Worm (Caenorhabditis elegans) whole organism, late embryonic: ENCODE measurements around the gene C33F10.4.

Source experiments
- C08G9.2 ChIP-seq: sonication (generic microtip); optimal IDR thresholded peaks from 2 replicates; lab custom pipeline; 2016; ENCODE audit warnings: mild to moderate bottlenecking, missing genetic modification characterization, moderate library complexity, missing compliant biosample characterization
- F13H6.1 ChIP-seq: sonication (generic microtip); optimal IDR thresholded peaks from 2 replicates; lab custom pipeline; 2016; ENCODE audit warnings: missing genetic modification characterization, missing compliant biosample characterization
- ama-1 ChIP-seq: fragments of 150-350 bp; optimal IDR thresholded peaks from 2 replicates; lab custom pipeline; 2014
- ceh-18 ChIP-seq: sonication (generic microtip); optimal IDR thresholded peaks from 2 replicates; lab custom pipeline; 2016; ENCODE audit warnings: missing genetic modification characterization, missing compliant biosample characterization
- ceh-2 ChIP-seq: sonication (generic microtip); optimal IDR thresholded peaks from 2 replicates; lab custom pipeline; 2016; ENCODE audit warnings: missing genotype, missing genetic modification characterization, missing compliant biosample characterization
- ceh-30 ChIP-seq: fragments of 150-350 bp; optimal IDR thresholded peaks from 2 replicates; lab custom pipeline; 2014; ENCODE audit warnings: missing biosample characterization, missing genetic modification characterization
- ceh-45 ChIP-seq: fragments of 200-800 bp; sonication (Bioruptor generic); IDR thresholded peaks from 2 replicates; pipeline ENCODE4 v1.3.6; 2022; ENCODE audit warnings: missing genetic modification reagents, missing genetic modification characterization, missing compliant biosample characterization
- ceh-48 ChIP-seq: sonication (generic microtip); optimal IDR thresholded peaks from 2 replicates; lab custom pipeline; 2016; ENCODE audit warnings: missing genetic modification characterization, inconsistent platforms, missing compliant biosample characterization
- ceh-9 ChIP-seq: sonication (generic microtip); optimal IDR thresholded peaks from 2 replicates; lab custom pipeline; 2016; ENCODE audit warnings: mild to moderate bottlenecking, missing genetic modification characterization, inconsistent platforms, missing compliant biosample characterization
- che-1 ChIP-seq: sonication (generic microtip); optimal IDR thresholded peaks from 2 replicates; lab custom pipeline; 2016; ENCODE audit warnings: mild to moderate bottlenecking, missing genetic modification characterization, missing compliant biosample characterization
- dve-1 ChIP-seq: sonication (generic microtip); optimal IDR thresholded peaks from 2 replicates; lab custom pipeline; 2017; ENCODE audit warnings: antibody characterized with exemption, mild to moderate bottlenecking, missing genetic modification characterization, missing compliant biosample characterization
- elt-2 ChIP-seq: sonication (generic microtip); optimal IDR thresholded peaks from 2 replicates; lab custom pipeline; 2016; ENCODE audit warnings: missing genetic modification reagents, missing genetic modification characterization, missing compliant biosample characterization
- eyg-1 ChIP-seq: sonication (generic microtip); optimal IDR thresholded peaks from 2 replicates; lab custom pipeline; 2016; ENCODE audit warnings: missing genotype, missing genetic modification characterization, missing compliant biosample characterization
- gmeb-2 ChIP-seq: sonication (generic microtip); optimal IDR thresholded peaks from 2 replicates; lab custom pipeline; 2016; ENCODE audit warnings: missing genetic modification characterization, inconsistent platforms, missing compliant biosample characterization
- hlh-13 ChIP-seq: fragments of 200-800 bp; sonication (Bioruptor generic); optimal IDR thresholded peaks from 2 replicates; lab custom pipeline; 2018; ENCODE audit warnings: mild to moderate bottlenecking, missing genetic modification characterization, missing compliant biosample characterization
- hlh-30 ChIP-seq: sonication (generic microtip); optimal IDR thresholded peaks from 2 replicates; lab custom pipeline; 2017; ENCODE audit warnings: antibody characterized with exemption, missing genetic modification characterization, missing compliant biosample characterization; ENCODE audit not compliant: insufficient read depth
- hlh-6 ChIP-seq: sonication (generic microtip); optimal IDR thresholded peaks from 2 replicates; lab custom pipeline; 2016; ENCODE audit warnings: missing genotype, missing genetic modification characterization, missing compliant biosample characterization
- hlh-8 ChIP-seq: sonication (generic microtip); optimal IDR thresholded peaks from 2 replicates; lab custom pipeline; 2016; ENCODE audit warnings: missing genotype, missing genetic modification characterization, missing compliant biosample characterization
- lim-6 ChIP-seq: sonication (generic microtip); optimal IDR thresholded peaks from 2 replicates; lab custom pipeline; 2016; ENCODE audit warnings: missing genetic modification characterization, missing compliant biosample characterization
- madf-2 ChIP-seq: sonication (generic microtip); optimal IDR thresholded peaks from 2 replicates; lab custom pipeline; 2017; ENCODE audit warnings: missing genetic modification characterization, missing compliant biosample characterization
- nfya-1 ChIP-seq: sonication (generic microtip); optimal IDR thresholded peaks from 2 replicates; lab custom pipeline; 2017; ENCODE audit warnings: missing genetic modification characterization, mild to moderate bottlenecking, missing compliant biosample characterization, antibody characterized with exemption, moderate library complexity
- nhr-11 ChIP-seq: fragments of 150-350 bp; optimal IDR thresholded peaks from 2 replicates; lab custom pipeline; 2014; ENCODE audit warnings: missing biosample characterization, missing genetic modification characterization
- nhr-232 ChIP-seq: sonication (generic microtip); optimal IDR thresholded peaks from 2 replicates; lab custom pipeline; 2016; ENCODE audit warnings: missing genetic modification characterization, missing compliant biosample characterization
- odd-2 ChIP-seq: sonication (generic microtip); optimal IDR thresholded peaks from 2 replicates; lab custom pipeline; 2017; ENCODE audit warnings: antibody characterized with exemption, mild to moderate bottlenecking, missing genetic modification characterization, missing compliant biosample characterization
- pag-3 ChIP-seq: sonication (generic microtip); optimal IDR thresholded peaks from 2 replicates; lab custom pipeline; 2016; ENCODE audit warnings: missing compliant biosample characterization, missing genetic modification characterization, borderline replicate concordance
- pax-1 ChIP-seq: fragments of 150-350 bp; optimal IDR thresholded peaks from 2 replicates; lab custom pipeline; 2014; ENCODE audit warnings: missing biosample characterization, missing genetic modification characterization
- pqm-1 ChIP-seq: sonication (generic microtip); optimal IDR thresholded peaks from 2 replicates; lab custom pipeline; 2016; ENCODE audit warnings: missing genetic modification characterization, missing compliant biosample characterization
- pros-1 ChIP-seq: fragments of 150-350 bp; optimal IDR thresholded peaks from 2 replicates; lab custom pipeline; 2014; ENCODE audit warnings: missing biosample characterization, missing genetic modification reagents, missing genetic modification characterization
- sox-4 ChIP-seq: sonication (generic microtip); optimal IDR thresholded peaks from 2 replicates; lab custom pipeline; 2017; ENCODE audit warnings: mild to moderate bottlenecking, missing genetic modification characterization, inconsistent platforms, missing compliant biosample characterization
- tbx-2 ChIP-seq: sonication (generic microtip); optimal IDR thresholded peaks from 2 replicates; lab custom pipeline; 2016; ENCODE audit warnings: missing genetic modification characterization, missing compliant biosample characterization
- unc-42 ChIP-seq: sonication (generic microtip); optimal IDR thresholded peaks from 2 replicates; lab custom pipeline; 2016; ENCODE audit warnings: missing genotype, missing genetic modification characterization, missing compliant biosample characterization
- unc-55 ChIP-seq: sonication (generic microtip); optimal IDR thresholded peaks from 2 replicates; lab custom pipeline; 2017; ENCODE audit warnings: missing biosample characterization, missing genetic modification reagents, missing genetic modification characterization
- zip-5 ChIP-seq: sonication (generic microtip); optimal IDR thresholded peaks from 2 replicates; lab custom pipeline; 2016; ENCODE audit warnings: missing genetic modification characterization, missing compliant biosample characterization

C33F10.4 gene

DNA sequence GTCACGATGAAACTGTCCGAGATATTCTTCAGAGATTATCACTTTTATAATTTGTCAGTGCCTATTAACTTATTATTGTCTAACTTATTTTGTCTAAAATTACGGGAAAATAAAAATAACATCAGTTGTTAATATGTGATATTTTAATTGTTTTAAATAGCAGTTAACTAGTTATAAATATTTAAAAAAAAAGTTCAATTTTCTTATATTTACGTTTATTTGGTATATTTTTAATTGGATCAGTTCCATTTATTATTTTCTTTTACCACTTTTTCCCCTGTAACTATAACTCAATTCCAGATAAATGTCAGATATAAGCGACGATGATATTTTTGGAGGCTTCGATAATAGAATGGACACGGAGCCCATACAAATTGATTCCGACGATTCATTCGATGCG is at the start of gene C33F10.4:
Gene C33F10.4 (plus strand): TSS at position 301 of the 400 bp plus-strand sequence.
- TF ChIP-seq ceh-2 (tag; lab: Kevin White, UChicago) (no peak), hlh-13 (GFP tag; lab: Kevin White, UChicago) (no peak), nhr-232 (tag; lab: Kevin White, UChicago) (no peak), tbx-2 (tag; lab: Kevin White, UChicago) (no peak), elt-2 (tag; lab: Kevin White, UChicago) (no peak), F13H6.1 (tag; lab: Kevin White, UChicago) (no peak), ceh-30 (tag; lab: Kevin White, UChicago) (no peak), pag-3 (no peak), pax-1 (tag; lab: Kevin White, UChicago) (no peak), zip-5 (no peak)

ce11 chrII:4747063-4747462 is 48.5 kb upstream of the C33F10.4 start:
- peak; percentile 22 for TF ChIP-seq hlh-30 (tag; lab: Kevin White, UChicago)
- TF ChIP-seq unc-55 (GFP tag; lab: Kevin White, UChicago), result no peak

- TF ChIP-seq pqm-1 (tag; lab: Kevin White, UChicago) (no peak), unc-42 (no peak), ceh-48 (no peak), che-1 (tag; lab: Kevin White, UChicago) (no peak), hlh-8 (tag; lab: Kevin White, UChicago) (no peak), lim-6 (tag; lab: Kevin White, UChicago) (no peak), madf-2 (no peak), ceh-2 (tag; lab: Kevin White, UChicago) (no peak), hlh-6 (tag; lab: Kevin White, UChicago) (no peak), pros-1 (tag; lab: Kevin White, UChicago) (no peak), nhr-11 (no peak), C08G9.2 (tag; lab: Kevin White, UChicago) (no peak), hlh-30 (tag; lab: Kevin White, UChicago) (no peak), hlh-13 (GFP tag; lab: Kevin White, UChicago) (no peak), nfya-1 (tag; lab: Kevin White, UChicago) (no peak), ceh-18 (tag; lab: Kevin White, UChicago) (no peak), ceh-45 (GFP tag; lab: Robert Waterston, UW) (no peak)
Measured at ce11 chrII:4747697-4748096, 47.9 kb upstream of the C33F10.4 start.

- no peak for TF ChIP-seq ceh-9 (tag; lab: Kevin White, UChicago)
- no peak for TF ChIP-seq eyg-1 (tag; lab: Kevin White, UChicago)
- TF ChIP-seq odd-2 (tag; lab: Kevin White, UChicago), result no peak
- TF ChIP-seq nhr-11, result no peak
- no peak for TF ChIP-seq ceh-45 (GFP tag; lab: Robert Waterston, UW)
- TF ChIP-seq pros-1 (tag; lab: Kevin White, UChicago), result no peak
- no peak for TF ChIP-seq ceh-18 (tag; lab: Kevin White, UChicago)
- TF ChIP-seq ama-1 (lab: Kevin White, UChicago), result no peak
Measured at ce11 chrII:4748374-4748773, 47.2 kb upstream of the C33F10.4 start.

DNA sequence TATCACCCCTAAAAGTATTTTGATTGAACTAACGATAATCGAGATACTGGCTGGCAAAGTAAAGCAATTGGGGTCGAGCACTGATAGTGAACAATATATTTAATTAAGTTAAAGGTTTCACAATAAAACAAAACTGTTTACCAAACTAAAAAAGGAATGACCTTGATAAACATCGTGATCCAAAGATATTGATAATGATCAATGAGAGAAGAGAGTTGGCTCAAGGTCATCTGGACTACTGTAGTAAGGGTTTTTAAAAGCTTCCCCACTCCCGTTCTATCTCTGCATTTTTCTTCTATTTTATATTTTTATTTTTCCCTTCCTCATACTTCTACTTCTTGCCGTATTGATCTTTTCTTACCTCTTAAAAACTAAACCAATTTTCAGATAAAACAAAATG is 46.0 kb upstream of the C33F10.4 start, which contains the start of gene F41C3.2:
Gene F41C3.2 (plus strand): TSS at position 388 of the 400 bp plus-strand sequence.
- no peak for TF ChIP-seq F13H6.1 (tag; lab: Kevin White, UChicago)
- TF ChIP-seq sox-4 (tag; lab: Kevin White, UChicago), result no peak
- no peak for TF ChIP-seq hlh-6 (tag; lab: Kevin White, UChicago)
- TF ChIP-seq gmeb-2 (tag; lab: Kevin White, UChicago), result no peak
- no peak for TF ChIP-seq nhr-232 (tag; lab: Kevin White, UChicago)
- TF ChIP-seq dve-1 (tag; lab: Kevin White, UChicago), result no peak
- no peak for TF ChIP-seq ama-1 (lab: Kevin White, UChicago)
